Worm (Caenorhabditis elegans) whole organism, L2 larva: ENCODE results near the gene mrpl-42.

ENCODE experiments used
- ZK546.5 ChIP-seq: sonication (generic microtip); optimal IDR thresholded peaks from 2 replicates; lab custom pipeline; 2017; ENCODE audit warnings: missing biosample characterization, missing genetic modification characterization
- aly-2 ChIP-seq: fragments of 150-350 bp; optimal IDR thresholded peaks from 2 replicates; lab custom pipeline; 2014; ENCODE audit warnings: missing biosample characterization, missing genetic modification characterization
- ama-1 ChIP-seq: fragments of 150-350 bp; optimal IDR thresholded peaks from 2 replicates; lab custom pipeline; 2018; ENCODE audit warnings: inconsistent platforms
- ceh-16 ChIP-seq: fragments of 150-350 bp; optimal IDR thresholded peaks from 2 replicates; lab custom pipeline; 2014; ENCODE audit warnings: missing biosample characterization, missing genetic modification characterization
- ceh-82 ChIP-seq: fragments of 150-350 bp; optimal IDR thresholded peaks from 2 replicates; lab custom pipeline; 2014; ENCODE audit warnings: missing biosample characterization, missing genetic modification characterization
- egl-27 ChIP-seq: sonication (generic microtip); optimal IDR thresholded peaks from 3 replicates; lab custom pipeline; 2017; ENCODE audit warnings: missing biosample characterization, missing genetic modification reagents, missing genetic modification characterization
- elt-3 ChIP-seq: sonication (generic microtip); optimal IDR thresholded peaks from 2 replicates; lab custom pipeline; 2017; ENCODE audit warnings: missing biosample characterization, missing genetic modification characterization
- nhr-12 ChIP-seq: fragments of 150-350 bp; optimal IDR thresholded peaks from 2 replicates; lab custom pipeline; 2014; ENCODE audit warnings: missing biosample characterization, missing genetic modification characterization
- nhr-237 ChIP-seq: fragments of 150-350 bp; optimal IDR thresholded peaks from 2 replicates; lab custom pipeline; 2014; ENCODE audit warnings: missing biosample characterization, missing genetic modification characterization
- peb-1 ChIP-seq: fragments of 150-350 bp; optimal IDR thresholded peaks from 2 replicates; lab custom pipeline; 2014; ENCODE audit warnings: missing biosample characterization, missing genetic modification characterization
- unc-39 ChIP-seq: fragments of 150-350 bp; optimal IDR thresholded peaks from 2 replicates; lab custom pipeline; 2014; ENCODE audit warnings: missing biosample characterization, missing genetic modification characterization
- ztf-11 ChIP-seq: sonication (generic microtip); optimal IDR thresholded peaks from 2 replicates; lab custom pipeline; 2017; ENCODE audit warnings: missing biosample characterization, missing genetic modification characterization

- TF ChIP-seq nhr-12 (tag; lab: Kevin White, UChicago) (no peak), peb-1 (no peak), ZK546.5 (no peak), nhr-237 (tag; lab: Kevin White, UChicago) (no peak), ztf-11 (tag; lab: Kevin White, UChicago) (no peak), unc-39 (tag; lab: Kevin White, UChicago) (no peak), elt-3 (tag; lab: Kevin White, UChicago) (no peak), ceh-82 (no peak), ceh-16 (no peak), egl-27 (tag; lab: Kevin White, UChicago) (no peak), ama-1 (lab: Kevin White, UChicago) (no peak), aly-2 (tag; lab: Kevin White, UChicago) (no peak)
Measured at ce11 chrIV:9094356-9094755, at the start of gene mrpl-42.
